Worm (Caenorhabditis elegans) whole organism, L2 larva: Measurements from ENCODE around the gene mob-3.

Experiments
- C34F6.9 ChIP-seq: fragments of 150-350 bp; optimal IDR thresholded peaks from 2 replicates; lab custom pipeline; 2014; ENCODE audit warnings: missing biosample characterization, missing genetic modification characterization
- F13H6.1 ChIP-seq: sonication (generic microtip); optimal IDR thresholded peaks from 2 replicates; lab custom pipeline; 2016; ENCODE audit warnings: missing genetic modification characterization, missing compliant biosample characterization
- R02D3.7 ChIP-seq: fragments of 150-350 bp; optimal IDR thresholded peaks from 2 replicates; lab custom pipeline; 2014; ENCODE audit warnings: missing biosample characterization, missing genetic modification characterization
- Y55F3AM.14 ChIP-seq: fragments of 200-800 bp; sonication (Bioruptor generic); optimal IDR thresholded peaks from 2 replicates; lab custom pipeline; 2018; ENCODE audit warnings: mild to moderate bottlenecking, missing genetic modification characterization, missing compliant biosample characterization
- aly-2 ChIP-seq: fragments of 150-350 bp; optimal IDR thresholded peaks from 2 replicates; lab custom pipeline; 2014; ENCODE audit warnings: missing biosample characterization, missing genetic modification characterization
- ama-1 ChIP-seq: fragments of 150-350 bp; optimal IDR thresholded peaks from 2 replicates; lab custom pipeline; 2018; ENCODE audit warnings: inconsistent platforms
- blmp-1 ChIP-seq: sonication (generic microtip); optimal IDR thresholded peaks from 2 replicates; lab custom pipeline; 2017; ENCODE audit warnings: missing genetic modification characterization, mild to moderate bottlenecking, missing compliant biosample characterization, antibody characterized with exemption, moderate library complexity; ENCODE audit not compliant: insufficient read depth
- ceh-16 ChIP-seq: fragments of 150-350 bp; optimal IDR thresholded peaks from 2 replicates; lab custom pipeline; 2014; ENCODE audit warnings: missing biosample characterization, missing genetic modification characterization
- ceh-82 ChIP-seq: fragments of 150-350 bp; optimal IDR thresholded peaks from 2 replicates; lab custom pipeline; 2014; ENCODE audit warnings: missing biosample characterization, missing genetic modification characterization
- crh-2 ChIP-seq: sonication (generic microtip); optimal IDR thresholded peaks from 2 replicates; lab custom pipeline; 2017; ENCODE audit warnings: missing biosample characterization, missing genetic modification characterization
- dmd-4 ChIP-seq: sonication (generic microtip); optimal IDR thresholded peaks from 2 replicates; lab custom pipeline; 2017; ENCODE audit warnings: missing biosample characterization, missing genetic modification characterization
- elt-1 ChIP-seq: fragments of 150-350 bp; optimal IDR thresholded peaks from 2 replicates; lab custom pipeline; 2014; ENCODE audit warnings: missing biosample characterization, missing genetic modification characterization
- elt-3 ChIP-seq: sonication (generic microtip); optimal IDR thresholded peaks from 2 replicates; lab custom pipeline; 2017; ENCODE audit warnings: missing biosample characterization, missing genetic modification characterization
- fos-1 ChIP-seq: fragments of 150-350 bp; optimal IDR thresholded peaks from 2 replicates; lab custom pipeline; 2014; ENCODE audit warnings: missing biosample characterization, missing genetic modification characterization
- lin-11 ChIP-seq: fragments of 150-350 bp; sonication (generic microtip); optimal IDR thresholded peaks from 2 replicates; lab custom pipeline; 2014; ENCODE audit warnings: missing biosample characterization, missing genetic modification characterization, inconsistent platforms, mixed read lengths
- lin-39 ChIP-seq: fragments of 150-350 bp; optimal IDR thresholded peaks from 2 replicates; lab custom pipeline; 2014; ENCODE audit warnings: missing biosample characterization, missing genetic modification reagents, missing genetic modification characterization
- lsy-2 ChIP-seq, 2 experiments: fragments of 150-350 bp in 1 of 2; sonication (generic microtip) in 1 of 2; optimal IDR thresholded peaks; 2 replicates each; lab custom pipeline; 2014 to 2017; ENCODE audit warnings: missing biosample characterization in 2 of 2, missing genetic modification characterization in 2 of 2
- mbf-1 ChIP-seq: sonication (generic microtip); optimal IDR thresholded peaks from 2 replicates; lab custom pipeline; 2017; ENCODE audit warnings: missing biosample characterization, missing genetic modification characterization
- mdl-1 ChIP-seq, 2 experiments: fragments of 150-350 bp in 1 of 2; sonication (generic microtip) in 1 of 2; optimal IDR thresholded peaks; 2 replicates each; lab custom pipeline; 2017; ENCODE audit warnings: missing biosample characterization in 2 of 2, missing genetic modification characterization in 2 of 2
- nhr-10 ChIP-seq: sonication (generic microtip); optimal IDR thresholded peaks from 2 replicates; lab custom pipeline; 2017; ENCODE audit warnings: missing biosample characterization, missing genetic modification characterization
- nhr-11 ChIP-seq: fragments of 150-350 bp; optimal IDR thresholded peaks from 2 replicates; lab custom pipeline; 2014; ENCODE audit warnings: missing biosample characterization, missing genetic modification characterization
- nhr-129 ChIP-seq: fragments of 150-350 bp; optimal IDR thresholded peaks from 2 replicates; lab custom pipeline; 2014; ENCODE audit warnings: missing biosample characterization, missing genetic modification characterization
- nhr-23 ChIP-seq: fragments of 150-350 bp; optimal IDR thresholded peaks from 2 replicates; lab custom pipeline; 2014; ENCODE audit warnings: missing biosample characterization, missing genetic modification reagents, missing genetic modification characterization
- nhr-25 ChIP-seq: fragments of 150-350 bp; sonication (generic microtip); optimal IDR thresholded peaks from 3 replicates; lab custom pipeline; 2014; ENCODE audit warnings: missing biosample characterization, missing genetic modification characterization
- nhr-6 ChIP-seq: fragments of 150-350 bp; optimal IDR thresholded peaks from 2 replicates; lab custom pipeline; 2014; ENCODE audit warnings: missing biosample characterization, missing genetic modification characterization
- nhr-77 ChIP-seq: fragments of 150-350 bp; optimal IDR thresholded peaks from 2 replicates; lab custom pipeline; 2014; ENCODE audit warnings: missing biosample characterization, missing genetic modification characterization
- sem-4 ChIP-seq: fragments of 150-350 bp; optimal IDR thresholded peaks from 2 replicates; lab custom pipeline; 2014; ENCODE audit warnings: missing biosample characterization, missing genetic modification reagents, missing genetic modification characterization
- skn-1 ChIP-seq: sonication (generic microtip); optimal IDR thresholded peaks from 2 replicates; lab custom pipeline; 2017; ENCODE audit warnings: missing biosample characterization, missing genetic modification characterization
- sma-3 ChIP-seq: sonication (generic microtip); optimal IDR thresholded peaks from 2 replicates; lab custom pipeline; 2016; ENCODE audit warnings: missing genetic modification reagents, missing genetic modification characterization, missing compliant biosample characterization
- sma-9 ChIP-seq, 2 experiments: fragments of 150-350 bp in 1 of 2; sonication (generic microtip) in 1 of 2; optimal IDR thresholded peaks; 2 replicates each; lab custom pipeline; 2014 to 2016; ENCODE audit warnings: missing genetic modification characterization in 2 of 2, mild to moderate bottlenecking in 1 of 2, missing biosample characterization in 1 of 2, missing compliant biosample characterization in 1 of 2, missing genetic modification reagents in 1 of 2, moderate library complexity in 1 of 2
- snpc-4 ChIP-seq: fragments of 150-350 bp; optimal IDR thresholded peaks from 2 replicates; lab custom pipeline; 2014; ENCODE audit warnings: missing biosample characterization, missing genetic modification characterization
- unc-39 ChIP-seq: fragments of 150-350 bp; optimal IDR thresholded peaks from 2 replicates; lab custom pipeline; 2014; ENCODE audit warnings: missing biosample characterization, missing genetic modification characterization
- unc-55 ChIP-seq: fragments of 150-350 bp; sonication (generic microtip); optimal IDR thresholded peaks from 3 replicates; lab custom pipeline; 2014; ENCODE audit warnings: missing biosample characterization, missing genetic modification reagents, missing genetic modification characterization
- unc-62 ChIP-seq: fragments of 150-350 bp; optimal IDR thresholded peaks from 2 replicates; lab custom pipeline; 2014; ENCODE audit warnings: missing biosample characterization, missing genetic modification reagents, missing genetic modification characterization
- zag-1 ChIP-seq: fragments of 150-350 bp; optimal IDR thresholded peaks from 2 replicates; lab custom pipeline; 2014; ENCODE audit warnings: missing biosample characterization, missing genetic modification characterization
- ztf-1 ChIP-seq: fragments of 200-800 bp; sonication (Bioruptor generic); conservative IDR thresholded peaks from 2 replicates; pipeline ENCODE4 v1.3.6; 2022; ENCODE audit warnings: missing genetic modification characterization, missing compliant biosample characterization
- ztf-11 ChIP-seq: sonication (generic microtip); optimal IDR thresholded peaks from 2 replicates; lab custom pipeline; 2017; ENCODE audit warnings: missing biosample characterization, missing genetic modification characterization
- ztf-4 ChIP-seq: fragments of 150-350 bp; optimal IDR thresholded peaks from 2 replicates; lab custom pipeline; 2014; ENCODE audit warnings: missing biosample characterization, missing genetic modification characterization

mob-3 gene

ce11 chrIV:7402077-7402476, 13.3 kb upstream of the mob-3 start (continued):
- peak in 1 of 2 experiments; percentile 74 for TF ChIP-seq mdl-1 (tag; optimal IDR thresholded peaks at IDR 0.05; lab: Kevin White, UChicago)
- no peak for TF ChIP-seq dmd-4
- TF ChIP-seq elt-3 (tag; lab: Kevin White, UChicago), result no peak
- TF ChIP-seq mbf-1 (tag; lab: Kevin White, UChicago), result no peak

ce11 chrIV:7400502-7401118, 11.9 kb upstream of the mob-3 start:
- TF ChIP-seq nhr-23 (no peak), zag-1 (tag; lab: Kevin White, UChicago) (no peak), mdl-1 (tag; optimal IDR thresholded peaks at IDR 0.05; lab: Kevin White, UChicago) (peak in 1 of 2 experiments; percentile 8), sma-9 (GFP tag; optimal IDR thresholded peaks at IDR 0.05; lab: Kevin White, UChicago) (peak; percentile 59), sma-9 (tag; optimal IDR thresholded peaks at IDR 0.05; lab: Kevin White, UChicago) (no peak), Y55F3AM.14 (GFP tag; lab: Kevin White, UChicago) (no peak), unc-55 (GFP tag; lab: Kevin White, UChicago) (peak; percentile 50), C34F6.9 (tag; lab: Kevin White, UChicago) (peak; percentile 23), lsy-2 (tag; optimal IDR thresholded peaks at IDR 0.05; lab: Kevin White, UChicago) (peak in 1 of 2 experiments; percentile 17), nhr-129 (tag; lab: Kevin White, UChicago) (peak; percentile 40), F13H6.1 (tag; lab: Kevin White, UChicago) (peak; percentile 55)

ce11 chrIV:7397507-7397906, 8.8 kb upstream of the mob-3 start:
- TF ChIP-seq mbf-1 (tag; lab: Kevin White, UChicago) (no peak), nhr-129 (tag; lab: Kevin White, UChicago) (peak; percentile 41), lsy-2 (tag; optimal IDR thresholded peaks at IDR 0.05; lab: Kevin White, UChicago) (no peak), unc-62 (GFP tag; lab: Kevin White, UChicago) (no peak), skn-1 (tag; lab: Kevin White, UChicago) (no peak), crh-2 (tag; lab: Kevin White, UChicago) (no peak), Y55F3AM.14 (GFP tag; lab: Kevin White, UChicago) (peak; percentile 14), ama-1 (lab: Kevin White, UChicago) (peak; percentile 3)

DNA sequence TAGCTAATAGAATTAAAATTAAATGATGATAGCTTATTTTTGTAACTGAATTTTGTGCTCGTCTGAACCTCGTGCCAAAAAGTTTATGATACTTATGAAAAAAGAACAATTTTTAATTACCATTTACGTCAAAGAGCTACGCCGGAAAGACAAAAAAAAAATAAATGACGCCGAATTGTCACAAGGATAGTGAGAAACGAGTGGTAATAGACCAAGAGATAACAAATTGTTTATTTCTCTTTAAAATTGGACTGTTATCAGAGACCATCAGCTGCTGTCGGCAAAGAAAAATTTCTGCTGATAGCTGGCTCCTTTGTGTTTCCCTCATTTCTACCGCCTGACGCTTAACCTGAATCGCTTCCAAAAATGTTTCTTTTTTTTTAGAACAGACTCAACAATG, 5.0 kb upstream of the mob-3 start, which contains the start of gene pitr-1:
TSS of gene pitr-1 (plus strand) at position 386 of the 400 bp plus-strand sequence.
- peak; percentile 18 for TF ChIP-seq crh-2 (tag; lab: Kevin White, UChicago)
- TF ChIP-seq fos-1 (tag; lab: Kevin White, UChicago), result peak; percentile 43
- no peak for TF ChIP-seq elt-3 (tag; lab: Kevin White, UChicago)
- TF ChIP-seq elt-1, result no peak
- no peak for TF ChIP-seq mdl-1 (tag; optimal IDR thresholded peaks at IDR 0.05; lab: Kevin White, UChicago)
- TF ChIP-seq nhr-129 (tag; lab: Kevin White, UChicago), result peak; percentile 25
- no peak for TF ChIP-seq ztf-4 (tag; lab: Kevin White, UChicago)
- TF ChIP-seq blmp-1, result no peak
- TF ChIP-seq ceh-16, result no peak
- TF ChIP-seq dmd-4, result no peak
- peak in 1 of 2 experiments; percentile 6 for TF ChIP-seq lsy-2 (tag; optimal IDR thresholded peaks at IDR 0.05; lab: Kevin White, UChicago)
- TF ChIP-seq lin-11, result no peak
- TF ChIP-seq sma-9 (GFP tag; optimal IDR thresholded peaks at IDR 0.05; lab: Kevin White, UChicago), result peak; percentile 73
- TF ChIP-seq sma-9 (tag; optimal IDR thresholded peaks at IDR 0.05; lab: Kevin White, UChicago), result no peak
- TF ChIP-seq mbf-1 (tag; lab: Kevin White, UChicago), result no peak
- TF ChIP-seq sma-3 (GFP tag; lab: Kevin White, UChicago), result no peak

- TF ChIP-seq mdl-1 (tag; optimal IDR thresholded peaks at IDR 0.05; lab: Kevin White, UChicago) (peak in 1 of 2 experiments; percentile 9), R02D3.7 (no peak), zag-1 (tag; lab: Kevin White, UChicago) (peak; percentile 33), unc-39 (tag; lab: Kevin White, UChicago) (no peak), lsy-2 (tag; optimal IDR thresholded peaks at IDR 0.05; lab: Kevin White, UChicago) (peak in 1 of 2 experiments; percentile 50), lin-39 (tag; lab: Kevin White, UChicago) (no peak), ceh-82 (tag; lab: Kevin White, UChicago) (no peak), elt-1 (no peak), nhr-25 (no peak), ztf-4 (tag; lab: Kevin White, UChicago) (no peak), elt-3 (tag; lab: Kevin White, UChicago) (no peak), nhr-11 (tag; lab: Kevin White, UChicago) (no peak), nhr-129 (tag; lab: Kevin White, UChicago) (peak; percentile 83), ztf-1 (GFP tag; lab: Robert Waterston, UW) (no peak), dmd-4 (no peak), unc-62 (GFP tag; lab: Kevin White, UChicago) (no peak), nhr-6 (peak; percentile 40), nhr-10 (tag; lab: Kevin White, UChicago) (no peak), nhr-77 (no peak), aly-2 (tag; lab: Kevin White, UChicago) (no peak), sma-3 (GFP tag; lab: Kevin White, UChicago) (no peak), nhr-23 (no peak), ceh-16 (no peak), ztf-11 (tag; lab: Kevin White, UChicago) (no peak), snpc-4 (tag; lab: Kevin White, UChicago) (no peak), sem-4 (tag; lab: Kevin White, UChicago) (no peak), fos-1 (tag; lab: Kevin White, UChicago) (peak; percentile 10)
Observed at ce11 chrIV:7391534-7392343, 3.0 kb upstream of the mob-3 start.
